Worm (Caenorhabditis elegans) whole organism, midembryonic: ENCODE data around the gene nspa-9.

Experiments used
- cog-1 ChIP-seq: sonication (generic microtip); optimal IDR thresholded peaks from 2 replicates; lab custom pipeline; 2016; ENCODE audit warnings: missing genetic modification characterization, missing compliant biosample characterization
- ztf-23 ChIP-seq: fragments of 200-800 bp; sonication (Bioruptor generic); IDR thresholded peaks from 2 replicates; pipeline ENCODE4 v1.3.6; 2022; ENCODE audit warnings: missing genetic modification reagents, missing genetic modification characterization, missing compliant biosample characterization

DNA sequence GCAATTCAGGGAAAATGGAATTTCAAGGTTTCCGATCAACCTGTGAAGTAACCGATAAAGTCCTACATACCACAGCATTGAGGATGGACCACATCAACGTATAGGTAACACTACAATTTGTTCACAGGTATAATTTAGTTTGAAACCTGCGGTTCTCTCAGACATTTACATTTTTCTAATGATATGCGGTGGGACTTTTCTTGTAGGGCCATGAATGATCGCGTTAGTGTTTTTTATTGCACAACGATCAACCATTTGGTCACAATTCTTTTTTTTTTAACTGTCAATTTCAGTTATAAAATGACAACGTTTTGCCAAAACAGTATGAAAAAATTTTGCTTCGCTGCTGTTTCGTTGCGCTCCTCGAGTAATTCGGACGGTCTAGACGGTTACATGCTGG, 42.2 kb upstream of the nspa-9 start, which contains the start of gene C44C10.12:
- TF ChIP-seq cog-1 (tag; lab: Kevin White, UChicago): no peak
- no peak for TF ChIP-seq ztf-23
